Fruit fly (Drosophila melanogaster) whole organism, embryonic: ENCODE measurements around the gene CycG.

Experiments
- Ada2b ChIP-seq: fragments of 200-800 bp; sonication (Bioruptor generic); IDR thresholded peaks from 2 replicates; pipeline ENCODE4 v1.3.6; 2022; ENCODE audit warnings: missing biosample characterization, missing genetic modification characterization
- CG10267 ChIP-seq: fragments of 200-800 bp; sonication (Bioruptor generic); optimal IDR thresholded peaks from 2 replicates; lab custom pipeline; 2018; ENCODE audit warnings: missing biosample characterization, mild to moderate bottlenecking, missing genetic modification characterization, moderate library complexity
- CG10366 ChIP-seq: fragments of 200-800 bp; sonication (Bioruptor generic); IDR thresholded peaks from 2 replicates; pipeline ENCODE4 v1.3.6; 2022; ENCODE audit warnings: missing biosample characterization, missing genetic modification characterization
- CG11504 ChIP-seq: fragments of 200-800 bp; sonication (Bioruptor generic); optimal IDR thresholded peaks from 3 replicates; lab custom pipeline; 2019; ENCODE audit warnings: missing biosample characterization, mild to moderate bottlenecking, missing genetic modification characterization, moderate library complexity
- CG1233 ChIP-seq: fragments of 200-800 bp; sonication (Bioruptor generic); optimal IDR thresholded peaks from 4 replicates; lab custom pipeline; 2018; ENCODE audit warnings: missing biosample characterization, mild to moderate bottlenecking, missing genetic modification characterization
- CG15514 ChIP-seq: fragments of 200-800 bp; sonication (Bioruptor generic); optimal IDR thresholded peaks from 3 replicates; lab custom pipeline; 2017; ENCODE audit warnings: missing biosample characterization, missing genetic modification characterization, mild to moderate bottlenecking, moderate library complexity, missing genetic modification reagents
- CG17328 ChIP-seq: fragments of 200-800 bp; sonication (Bioruptor generic); IDR thresholded peaks from 2 replicates; pipeline ENCODE4 v1.3.6; 2022; ENCODE audit warnings: missing biosample characterization, missing genetic modification characterization
- CG18764 ChIP-seq: fragments of 200-800 bp; sonication (Bioruptor generic); optimal IDR thresholded peaks from 3 replicates; lab custom pipeline; 2016; ENCODE audit warnings: missing biosample characterization, missing genetic modification characterization
- CG2120 ChIP-seq: fragments of 200-800 bp; sonication (Bioruptor generic); optimal IDR thresholded peaks from 3 replicates; lab custom pipeline; 2016; ENCODE audit warnings: missing biosample characterization, missing genetic modification characterization
- CG2712 ChIP-seq: fragments of 200-800 bp; optimal IDR thresholded peaks from 3 replicates; lab custom pipeline; 2019; ENCODE audit warnings: missing biosample characterization, mild to moderate bottlenecking, missing genetic modification characterization, moderate library complexity
- CG2889 ChIP-seq: fragments of 200-800 bp; sonication (Bioruptor generic); IDR thresholded peaks from 3 replicates; pipeline ENCODE4 v1.3.6; 2022; ENCODE audit warnings: missing biosample characterization, missing genetic modification characterization
- CG6765 ChIP-seq: fragments of 200-800 bp; sonication (Bioruptor generic); optimal IDR thresholded peaks from 3 replicates; lab custom pipeline; 2017; ENCODE audit warnings: missing biosample characterization, mild to moderate bottlenecking, missing genetic modification characterization
- CG7271 ChIP-seq: fragments of 200-800 bp; sonication (Bioruptor generic); optimal IDR thresholded peaks from 2 replicates; lab custom pipeline; 2018; ENCODE audit warnings: missing biosample characterization, mild to moderate bottlenecking, missing genetic modification characterization, moderate library complexity
- CG7786 ChIP-seq: fragments of 200-800 bp; sonication (Bioruptor generic); optimal IDR thresholded peaks from 2 replicates; lab custom pipeline; 2016; ENCODE audit warnings: missing biosample characterization, missing genetic modification characterization
- CG8290 ChIP-seq, 3 experiments: fragments of 200-800 bp; sonication (Bioruptor generic); optimal IDR thresholded peaks; 2 replicates each; lab custom pipeline; 2016 to 2019; ENCODE audit warnings: missing biosample characterization in 3 of 3, missing genetic modification characterization in 3 of 3, mild to moderate bottlenecking in 2 of 3, moderate library complexity in 1 of 3
- CG8944 ChIP-seq: fragments of 200-800 bp; sonication (Bioruptor generic); optimal IDR thresholded peaks from 3 replicates; lab custom pipeline; 2016; ENCODE audit warnings: missing biosample characterization, missing genetic modification characterization
- CkIIα-i1 ChIP-seq: fragments of 200-800 bp; sonication (Bioruptor generic); IDR thresholded peaks from 2 replicates; pipeline ENCODE4 v1.3.6; 2022; ENCODE audit warnings: missing biosample characterization, missing genetic modification characterization
- CrebB ChIP-seq: fragments of 200-800 bp; sonication (Bioruptor generic); optimal IDR thresholded peaks from 3 replicates; lab custom pipeline; 2018; ENCODE audit warnings: missing biosample characterization, mild to moderate bottlenecking, missing genetic modification characterization
- Ets97D ChIP-seq: fragments of 200-800 bp; sonication (Bioruptor generic); optimal IDR thresholded peaks from 3 replicates; lab custom pipeline; 2016; ENCODE audit warnings: missing biosample characterization, missing genetic modification characterization
- Hr78 ChIP-seq, 2 experiments: fragments of 200-800 bp in 1 of 2; fragments of >200 bp in 1 of 2; sonication (Bioruptor generic) in 1 of 2; optimal IDR thresholded peaks; 2 replicates each; lab custom pipeline; 2017 to 2019; ENCODE audit warnings: missing biosample characterization in 2 of 2, missing genetic modification characterization in 2 of 2, mild to moderate bottlenecking in 1 of 2, moderate library complexity in 1 of 2
- Hsf ChIP-seq: fragments of 200-800 bp; sonication (Bioruptor generic); optimal IDR thresholded peaks from 3 replicates; lab custom pipeline; 2016; ENCODE audit warnings: missing biosample characterization, missing genetic modification characterization
- Lpt ChIP-seq: fragments of >200 bp; optimal IDR thresholded peaks from 2 replicates; lab custom pipeline; 2018; ENCODE audit warnings: missing biosample characterization, missing genetic modification characterization
- Med ChIP-seq: fragments of 200-800 bp; sonication (Bioruptor generic); peaks from one replicate; lab custom pipeline; 2016; ENCODE audit warnings: missing biosample characterization, missing genetic modification characterization, mild to moderate bottlenecking, inconsistent platforms, moderate library complexity
- Optix ChIP-seq: fragments of 200-800 bp; sonication (Bioruptor generic); IDR thresholded peaks from 3 replicates; pipeline ENCODE4 v1.3.6; 2022; ENCODE audit warnings: missing biosample characterization, missing genetic modification characterization
- PHDP ChIP-seq: fragments of 200-800 bp; sonication (Bioruptor generic); optimal IDR thresholded peaks from 3 replicates; lab custom pipeline; 2018; ENCODE audit warnings: missing biosample characterization, mild to moderate bottlenecking, missing genetic modification characterization, moderate library complexity
- Ptx1 ChIP-seq: fragments of 200-800 bp; sonication (Bioruptor generic); IDR thresholded peaks from 2 replicates; pipeline ENCODE4 v1.3.6; 2022; ENCODE audit warnings: missing biosample characterization, missing genetic modification characterization
- Sox102F ChIP-seq: fragments of 200-800 bp; sonication (Bioruptor generic); optimal IDR thresholded peaks from 2 replicates; lab custom pipeline; 2018; ENCODE audit warnings: missing biosample characterization, mild to moderate bottlenecking, missing genetic modification characterization, moderate library complexity
- Ssrp ChIP-seq: fragments of 200-800 bp; sonication (Bioruptor generic); optimal IDR thresholded peaks from 2 replicates; lab custom pipeline; 2018; ENCODE audit warnings: missing biosample characterization, mild to moderate bottlenecking, missing genetic modification characterization, moderate library complexity
- Trl ChIP-seq, 3 experiments: fragments of >200 bp in 2 of 3; fragments of 200-800 bp in 1 of 3; sonication (Bioruptor generic) in 1 of 3; optimal IDR thresholded peaks; 2 replicates in 1 of 3; 3 replicates in 2 of 3; lab custom pipeline; 2016 to 2017; ENCODE audit warnings: missing biosample characterization in 1 of 3, missing genetic modification characterization in 1 of 3
- Xbp1 ChIP-seq: fragments of 200-800 bp; sonication (Bioruptor generic); optimal IDR thresholded peaks from 3 replicates; lab custom pipeline; 2016; ENCODE audit warnings: missing biosample characterization, mild to moderate bottlenecking, missing genetic modification characterization
- ara ChIP-seq: fragments of 200-800 bp; sonication (Bioruptor generic); IDR thresholded peaks from 2 replicates; pipeline ENCODE4 v1.3.6; 2022; ENCODE audit warnings: missing biosample characterization, missing genetic modification characterization
- dpn ChIP-seq, 2 experiments: fragments of 200-800 bp; sonication (Bioruptor generic); optimal IDR thresholded peaks; 3 replicates each; lab custom pipeline; 2016; ENCODE audit warnings: missing biosample characterization in 2 of 2, missing genetic modification characterization in 2 of 2
- eve ChIP-seq, 2 experiments: fragments of >200 bp; optimal IDR thresholded peaks; 2 replicates each; lab custom pipeline; 2017; ENCODE audit warnings: missing biosample characterization in 2 of 2, missing genetic modification characterization in 2 of 2
- fd96Cb ChIP-seq: fragments of 200-800 bp; sonication (Bioruptor generic); optimal IDR thresholded peaks from 2 replicates; lab custom pipeline; 2018; ENCODE audit warnings: missing biosample characterization, mild to moderate bottlenecking, missing genetic modification characterization, moderate library complexity
- gem ChIP-seq: fragments of 200-800 bp; sonication (Bioruptor generic); optimal IDR thresholded peaks from 2 replicates; lab custom pipeline; 2019; ENCODE audit warnings: missing biosample characterization, mild to moderate bottlenecking, missing genetic modification characterization, moderate library complexity
- gfzf ChIP-seq: fragments of 200-800 bp; sonication (Bioruptor generic); optimal IDR thresholded peaks from 2 replicates; lab custom pipeline; 2016; ENCODE audit warnings: missing biosample characterization, mild to moderate bottlenecking, missing genetic modification characterization, moderate library complexity
- grau ChIP-seq: fragments of 200-800 bp; optimal IDR thresholded peaks from 3 replicates; lab custom pipeline; 2019; ENCODE audit warnings: missing biosample characterization, mild to moderate bottlenecking, missing genetic modification characterization, moderate library complexity
- gsb ChIP-seq: fragments of 200-800 bp; sonication (Bioruptor generic); IDR thresholded peaks from 2 replicates; pipeline ENCODE4 v1.3.6; 2022; ENCODE audit warnings: missing biosample characterization, missing genetic modification characterization
- ken ChIP-seq: fragments of 200-800 bp; sonication (Bioruptor generic); IDR thresholded peaks from 3 replicates; pipeline ENCODE4 v1.3.6; 2022; ENCODE audit warnings: missing biosample characterization, missing genetic modification characterization
- lab ChIP-seq: fragments of 200-800 bp; sonication (Bioruptor generic); optimal IDR thresholded peaks from 3 replicates; lab custom pipeline; 2017; ENCODE audit warnings: missing biosample characterization, missing genetic modification characterization, mild to moderate bottlenecking, moderate library complexity, missing genetic modification reagents
- lmd ChIP-seq: fragments of 200-800 bp; sonication (Bioruptor generic); IDR thresholded peaks from 2 replicates; pipeline ENCODE4 v1.3.6; 2022; ENCODE audit warnings: missing biosample characterization, missing genetic modification characterization
- nmo ChIP-seq: fragments of 200-800 bp; sonication (Bioruptor generic); optimal IDR thresholded peaks from 2 replicates; lab custom pipeline; 2018; ENCODE audit warnings: missing biosample characterization, mild to moderate bottlenecking, missing genetic modification characterization, moderate library complexity
- prd ChIP-seq, 3 experiments: fragments of >200 bp in 2 of 3; fragments of 200-800 bp in 1 of 3; sonication (Bioruptor generic) in 1 of 3; optimal IDR thresholded peaks in 2 of 3; IDR thresholded peaks in 1 of 3; 2 replicates in 2 of 3; 3 replicates in 1 of 3; pipeline versions ENCODE4 v1.3.6 to Lab custom; 2017 to 2022; ENCODE audit warnings: missing biosample characterization in 1 of 3, missing genetic modification characterization in 1 of 3
- sens ChIP-seq: fragments of 200-800 bp; sonication (Bioruptor generic); peaks from one replicate; lab custom pipeline; 2016; ENCODE audit warnings: missing biosample characterization, missing genetic modification characterization
- seq ChIP-seq: fragments of 200-800 bp; sonication (Bioruptor generic); IDR thresholded peaks from 2 replicates; pipeline ENCODE4 v1.3.6; 2022; ENCODE audit warnings: missing biosample characterization, missing genetic modification characterization
- shn ChIP-seq: fragments of 200-800 bp; sonication (Bioruptor generic); optimal IDR thresholded peaks from 3 replicates; lab custom pipeline; 2016; ENCODE audit warnings: missing biosample characterization, missing genetic modification characterization
- sima ChIP-seq: fragments of 200-800 bp; sonication (Bioruptor generic); optimal IDR thresholded peaks from 2 replicates; lab custom pipeline; 2016; ENCODE audit warnings: missing biosample characterization, missing genetic modification characterization
- unpg ChIP-seq: fragments of 200-800 bp; sonication (Bioruptor generic); optimal IDR thresholded peaks from 3 replicates; lab custom pipeline; 2018; ENCODE audit warnings: missing biosample characterization, mild to moderate bottlenecking, missing genetic modification characterization, moderate library complexity
- zfh2 ChIP-seq: fragments of 200-800 bp; sonication (Bioruptor generic); optimal IDR thresholded peaks from 2 replicates; lab custom pipeline; 2016; ENCODE audit warnings: missing biosample characterization, missing genetic modification characterization

The CycG gene

DNA sequence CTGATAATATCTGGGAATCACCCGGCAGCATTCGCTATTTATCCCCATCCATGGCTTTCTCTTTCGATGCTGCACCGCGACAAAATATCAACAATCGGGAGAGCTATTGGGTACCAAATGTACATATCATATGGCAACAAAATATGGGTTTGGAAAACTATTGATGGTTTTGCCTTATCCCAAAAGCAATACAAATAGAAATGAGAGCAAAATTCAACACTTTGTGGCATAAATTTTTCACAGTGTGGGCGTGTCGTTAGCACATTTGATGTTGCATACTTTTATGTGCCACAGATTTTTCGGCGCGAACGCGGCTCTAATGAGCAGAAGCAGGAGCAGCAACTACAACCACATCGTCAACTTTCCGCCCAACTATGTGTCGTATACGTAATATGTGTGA is 19.9 kb upstream of the CycG start (continued):
- TF ChIP-seq zfh2 (GFP tag; lab: Kevin White, UChicago): peak; percentile 7
- no peak for TF ChIP-seq CG8290 (GFP tag; optimal IDR thresholded peaks at IDR 0.05; lab: Kevin White, UChicago)
- peak in 1 of 2 experiments; percentile 46 for TF ChIP-seq CG8290 (tag; optimal IDR thresholded peaks at IDR 0.05; lab: Kevin White, UChicago)
- TF ChIP-seq CG2120 (GFP tag; lab: Kevin White, UChicago): peak; percentile 22
- peak; percentile 14 for TF ChIP-seq fd96Cb (tag; lab: Kevin White, UChicago)
- TF ChIP-seq Trl (optimal IDR thresholded peaks at IDR 0.05; lab: Kevin White, UChicago): no peak
- peak; percentile 16 for TF ChIP-seq Trl (GFP tag; optimal IDR thresholded peaks at IDR 0.05; lab: Kevin White, UChicago)
- no peak for TF ChIP-seq CrebB (tag; lab: Kevin White, UChicago)
- no peak for TF ChIP-seq CG6765 (GFP tag; lab: Kevin White, UChicago)
- 0 out of 2 replicates have a peak, but pooled peaks have one; percentile 25 for TF ChIP-seq CG17328 (GFP tag; lab: Robert Waterston, UW)
- peak; percentile 47 for TF ChIP-seq lab (GFP tag; lab: Kevin White, UChicago)
- TF ChIP-seq dpn (GFP tag; optimal IDR thresholded peaks at IDR 0.05; lab: Kevin White, UChicago): peak in 1 of 2 experiments; percentile 36
- TF ChIP-seq Ada2b (GFP tag; lab: Robert Waterston, UW): 0 out of 2 replicates have a peak, but pooled peaks have one; percentile 15
- TF ChIP-seq grau: peak; percentile 13
- no peak for TF ChIP-seq ara (GFP tag; lab: Robert Waterston, UW)
- no peak for TF ChIP-seq Hr78 (GFP tag; optimal IDR thresholded peaks at IDR 0.05; lab: Kevin White, UChicago)
- no peak for TF ChIP-seq CkIIα-i1
- no peak for TF ChIP-seq CG18764 (GFP tag; lab: Kevin White, UChicago)
- no peak for TF ChIP-seq prd (optimal IDR thresholded peaks at IDR 0.05; lab: Kevin White, UChicago)
- TF ChIP-seq prd (GFP tag; IDR thresholded peaks at IDR 0.05; lab: Robert Waterston, UW): peak; percentile 28; the same call in 1 of the 3 replicates
- TF ChIP-seq Hsf (GFP tag; lab: Kevin White, UChicago): peak; percentile 22
- TF ChIP-seq CG1233 (GFP tag; lab: Kevin White, UChicago): no peak
- TF ChIP-seq nmo (GFP tag; lab: Kevin White, UChicago): peak; percentile 2
- TF ChIP-seq Med (GFP tag; lab: Kevin White, UChicago): peak; percentile 86
- peak; percentile 14; the same call in 1 of the 2 replicates for TF ChIP-seq CG10366 (GFP tag; lab: Robert Waterston, UW)
- TF ChIP-seq gem (tag; lab: Kevin White, UChicago): peak; percentile 55
- TF ChIP-seq unpg: peak; percentile 27
- TF ChIP-seq Xbp1 (GFP tag; lab: Kevin White, UChicago): peak; percentile 33
- TF ChIP-seq CG10267 (tag; lab: Kevin White, UChicago): no peak
- TF ChIP-seq CG15514 (GFP tag; lab: Kevin White, UChicago): peak; percentile 1
- TF ChIP-seq lmd (GFP tag; lab: Robert Waterston, UW): peak; percentile 44
- TF ChIP-seq CG2889 (GFP tag; lab: Robert Waterston, UW): no peak
- TF ChIP-seq CG7271 (tag; lab: Kevin White, UChicago): no peak
- TF ChIP-seq eve (GFP tag; optimal IDR thresholded peaks at IDR 0.05; lab: Kevin White, UChicago): no peak
- peak; percentile 63 for TF ChIP-seq sens (GFP tag; lab: Kevin White, UChicago)
- TF ChIP-seq gsb (GFP tag; lab: Robert Waterston, UW): no peak
- TF ChIP-seq gfzf (GFP tag; lab: Kevin White, UChicago): no peak
- TF ChIP-seq Lpt (GFP tag; lab: Kevin White, UChicago): no peak
- peak; percentile 5 for TF ChIP-seq CG2712
- TF ChIP-seq shn (GFP tag; lab: Kevin White, UChicago): no peak
- no peak for TF ChIP-seq CG8944 (GFP tag; lab: Kevin White, UChicago)
- no peak for TF ChIP-seq CG7786 (GFP tag; lab: Kevin White, UChicago)
- TF ChIP-seq Sox102F: peak; percentile 50
- TF ChIP-seq Ptx1 (GFP tag; lab: Robert Waterston, UW): 0 out of 2 replicates have a peak, but pooled peaks have one; percentile 26
- TF ChIP-seq seq (GFP tag; lab: Robert Waterston, UW): 0 out of 2 replicates have a peak, but pooled peaks have one; percentile 9
- TF ChIP-seq Optix (GFP tag; lab: Robert Waterston, UW): 0 out of 3 replicates have a peak, but pooled peaks have one; percentile 6
- TF ChIP-seq Ssrp (tag; lab: Kevin White, UChicago): peak; percentile 8
- TF ChIP-seq sima: no peak
- TF ChIP-seq CG11504 (tag; lab: Kevin White, UChicago): peak; percentile 37
- no peak for TF ChIP-seq Ets97D (GFP tag; lab: Kevin White, UChicago)
- TF ChIP-seq PHDP (tag; lab: Kevin White, UChicago): peak; percentile 24
- 0 out of 3 replicates have a peak, but pooled peaks have one; percentile 20 for TF ChIP-seq ken
